Worm (Caenorhabditis elegans) whole organism, L1 larva: ENCODE measurements around the gene ttr-15.
A peak's percentile ranks its signal among the peaks of the same experiment; 100 is the strongest.

ENCODE experiments used
- C34B4.2 ChIP-seq: sonication (generic microtip); optimal IDR thresholded peaks from 2 replicates; lab custom pipeline; 2017; ENCODE audit warnings: mild to moderate bottlenecking, missing genetic modification characterization, missing compliant biosample characterization
- F16B12.6 ChIP-seq: fragments of 150-350 bp; optimal IDR thresholded peaks from 2 replicates; lab custom pipeline; 2014; ENCODE audit warnings: missing biosample characterization, missing genetic modification characterization
- aha-1 ChIP-seq: fragments of 150-350 bp; optimal IDR thresholded peaks from 2 replicates; lab custom pipeline; 2014; ENCODE audit warnings: missing biosample characterization, missing genetic modification characterization
- alr-1 ChIP-seq: fragments of 200-800 bp; sonication (Bioruptor generic); optimal IDR thresholded peaks from 2 replicates; lab custom pipeline; 2018; ENCODE audit warnings: borderline replicate concordance, mild to moderate bottlenecking, missing genetic modification characterization, missing compliant biosample characterization
- ama-1 ChIP-seq: fragments of 150-350 bp; optimal IDR thresholded peaks from 2 replicates; lab custom pipeline; 2014
- blmp-1 ChIP-seq: fragments of 150-350 bp; optimal IDR thresholded peaks from 2 replicates; lab custom pipeline; 2014; ENCODE audit warnings: missing biosample characterization, missing genetic modification characterization
- ceh-63 ChIP-seq: fragments of 200-800 bp; sonication (Bioruptor generic); optimal IDR thresholded peaks from 2 replicates; lab custom pipeline; 2018; ENCODE audit warnings: mild to moderate bottlenecking, missing genetic modification characterization, missing compliant biosample characterization
- ceh-8 ChIP-seq: fragments of 200-800 bp; sonication (Bioruptor generic); optimal IDR thresholded peaks from 2 replicates; lab custom pipeline; 2018; ENCODE audit warnings: mild to moderate bottlenecking, missing genetic modification characterization, moderate library complexity, missing compliant biosample characterization
- ceh-90 ChIP-seq: sonication (generic microtip); optimal IDR thresholded peaks from 2 replicates; lab custom pipeline; 2016; ENCODE audit warnings: missing genetic modification characterization, missing compliant biosample characterization
- dpl-1 ChIP-seq, 3 experiments: fragments of 150-350 bp in 2 of 3; sonication (generic microtip) in 1 of 3; optimal IDR thresholded peaks; 2 replicates each; lab custom pipeline; 2014 to 2017; ENCODE audit warnings: missing biosample characterization in 3 of 3, missing genetic modification characterization in 3 of 3, missing genetic modification reagents in 3 of 3
- dsc-1 ChIP-seq: sonication (generic microtip); optimal IDR thresholded peaks from 2 replicates; lab custom pipeline; 2016; ENCODE audit warnings: mild to moderate bottlenecking, missing genetic modification characterization, missing compliant biosample characterization
- efl-1 ChIP-seq, 4 experiments: fragments of 150-350 bp; optimal IDR thresholded peaks in 3 of 4; peaks in 1 of 4; 1 replicate in 1 of 4; 2 replicates in 3 of 4; lab custom pipeline; 2014; ENCODE audit warnings: missing biosample characterization in 2 of 4, missing genetic modification characterization in 2 of 4, missing genetic modification reagents in 2 of 4
- egl-13 ChIP-seq: sonication (generic microtip); optimal IDR thresholded peaks from 2 replicates; lab custom pipeline; 2016; ENCODE audit warnings: missing genotype, missing genetic modification reagents, missing genetic modification characterization, missing compliant biosample characterization
- egl-27 ChIP-seq, 2 experiments: fragments of 150-350 bp in 1 of 2; sonication (generic microtip); optimal IDR thresholded peaks; 3 replicates each; lab custom pipeline; 2017 to 2018; ENCODE audit warnings: missing biosample characterization in 2 of 2, missing genetic modification characterization in 2 of 2, missing genetic modification reagents in 2 of 2
- elt-2 ChIP-seq: sonication (generic microtip); optimal IDR thresholded peaks from 2 replicates; lab custom pipeline; 2016; ENCODE audit warnings: missing genetic modification characterization, mild to moderate bottlenecking, inconsistent platforms, missing compliant biosample characterization, missing genetic modification reagents
- elt-3 ChIP-seq, 6 experiments: fragments of 150-350 bp in 1 of 6; sonication (generic microtip); optimal IDR thresholded peaks; 2 replicates each; lab custom pipeline; 2017 to 2018; ENCODE audit warnings: missing biosample characterization in 6 of 6, missing genetic modification characterization in 6 of 6, inconsistent platforms in 1 of 6
- fkh-10 ChIP-seq: sonication (generic microtip); optimal IDR thresholded peaks from 2 replicates; lab custom pipeline; 2017; ENCODE audit warnings: missing biosample characterization, missing genetic modification reagents, missing genetic modification characterization
- fkh-8 ChIP-seq: sonication (generic microtip); optimal IDR thresholded peaks from 2 replicates; lab custom pipeline; 2016; ENCODE audit warnings: mild to moderate bottlenecking, missing genetic modification characterization, missing compliant biosample characterization
- fos-1 ChIP-seq: fragments of 150-350 bp; optimal IDR thresholded peaks from 2 replicates; lab custom pipeline; 2014; ENCODE audit warnings: missing biosample characterization, missing genetic modification characterization
- hlh-4 ChIP-seq: sonication (generic microtip); optimal IDR thresholded peaks from 2 replicates; lab custom pipeline; 2016; ENCODE audit warnings: mild to moderate bottlenecking, missing genetic modification characterization, missing compliant biosample characterization
- hpl-2 ChIP-seq: fragments of 150-350 bp; optimal IDR thresholded peaks from 2 replicates; lab custom pipeline; 2014; ENCODE audit warnings: missing biosample characterization, missing genetic modification reagents, missing genetic modification characterization
- irx-1 ChIP-seq: sonication (generic microtip); optimal IDR thresholded peaks from 2 replicates; lab custom pipeline; 2016; ENCODE audit warnings: missing genetic modification characterization, missing compliant biosample characterization
- isw-1 ChIP-seq: fragments of 200-800 bp; sonication (Bioruptor generic); IDR thresholded peaks from 2 replicates; pipeline ENCODE4 v1.3.6; 2022; ENCODE audit warnings: missing genetic modification characterization, missing compliant biosample characterization
- jun-1 ChIP-seq: fragments of 150-350 bp; optimal IDR thresholded peaks from 2 replicates; lab custom pipeline; 2014; ENCODE audit warnings: missing biosample characterization, missing genetic modification reagents, missing genetic modification characterization
- lin-13 ChIP-seq: fragments of 150-350 bp; optimal IDR thresholded peaks from 2 replicates; lab custom pipeline; 2014; ENCODE audit warnings: missing biosample characterization, missing genetic modification reagents, missing genetic modification characterization
- lin-14 ChIP-seq: fragments of 200-800 bp; sonication (Bioruptor generic); optimal IDR thresholded peaks from 2 replicates; lab custom pipeline; 2018; ENCODE audit warnings: mild to moderate bottlenecking, missing genetic modification characterization, moderate library complexity, missing compliant biosample characterization
- lin-35 ChIP-seq, 2 experiments: fragments of 150-350 bp; optimal IDR thresholded peaks; 2 replicates each; lab custom pipeline; 2014; ENCODE audit warnings: missing biosample characterization in 2 of 2, missing genetic modification characterization in 2 of 2, missing genetic modification reagents in 2 of 2
- lin-39 ChIP-seq: fragments of 150-350 bp; optimal IDR thresholded peaks from 2 replicates; lab custom pipeline; 2014; ENCODE audit warnings: missing biosample characterization, missing genetic modification reagents, missing genetic modification characterization
- lir-3 ChIP-seq: sonication (generic microtip); optimal IDR thresholded peaks from 2 replicates; lab custom pipeline; 2016; ENCODE audit warnings: mild to moderate bottlenecking, missing genetic modification characterization, moderate library complexity, missing compliant biosample characterization; ENCODE audit not compliant: poor library complexity
- mab-9 ChIP-seq: fragments of 200-800 bp; sonication (Bioruptor generic); IDR thresholded peaks from 2 replicates; pipeline ENCODE4 v1.3.6; 2022; ENCODE audit warnings: missing genetic modification reagents, missing genetic modification characterization, missing compliant biosample characterization
- nhr-12 ChIP-seq: sonication (generic microtip); optimal IDR thresholded peaks from 2 replicates; lab custom pipeline; 2017; ENCODE audit warnings: missing biosample characterization, missing genetic modification characterization
- nhr-19 ChIP-seq: fragments of 200-800 bp; sonication (Bioruptor generic); conservative IDR thresholded peaks from 2 replicates; pipeline ENCODE4 v1.3.6; 2022; ENCODE audit warnings: missing genetic modification characterization, missing compliant biosample characterization
- nhr-28 ChIP-seq: fragments of 150-350 bp; optimal IDR thresholded peaks from 2 replicates; lab custom pipeline; 2014; ENCODE audit warnings: missing biosample characterization, missing genetic modification characterization
- nhr-47 ChIP-seq: sonication (generic microtip); optimal IDR thresholded peaks from 2 replicates; lab custom pipeline; 2016; ENCODE audit warnings: mild to moderate bottlenecking, missing genetic modification characterization, moderate library complexity, missing compliant biosample characterization
- nhr-71 ChIP-seq: sonication (generic microtip); optimal IDR thresholded peaks from 2 replicates; lab custom pipeline; 2016; ENCODE audit warnings: mild to moderate bottlenecking, missing genetic modification characterization, moderate library complexity, missing compliant biosample characterization
- nhr-76 ChIP-seq: sonication (generic microtip); optimal IDR thresholded peaks from 2 replicates; lab custom pipeline; 2017; ENCODE audit warnings: missing biosample characterization, missing genetic modification characterization
- nhr-77 ChIP-seq: fragments of 150-350 bp; optimal IDR thresholded peaks from 2 replicates; lab custom pipeline; 2014; ENCODE audit warnings: missing biosample characterization, missing genetic modification characterization
- nhr-85 ChIP-seq: sonication (generic microtip); peaks from one replicate; lab custom pipeline; 2016; ENCODE audit warnings: missing genetic modification characterization, inconsistent platforms, missing compliant biosample characterization
- nhr-90 ChIP-seq: sonication (generic microtip); optimal IDR thresholded peaks from 2 replicates; lab custom pipeline; 2016; ENCODE audit warnings: mild to moderate bottlenecking, missing genetic modification characterization, missing compliant biosample characterization; ENCODE audit not compliant: poor library complexity
- pqm-1 ChIP-seq: sonication (generic microtip); optimal IDR thresholded peaks from 3 replicates; lab custom pipeline; 2017; ENCODE audit warnings: missing biosample characterization, missing genetic modification characterization
- rnt-1 ChIP-seq: sonication (generic microtip); optimal IDR thresholded peaks from 2 replicates; lab custom pipeline; 2016; ENCODE audit warnings: mild to moderate bottlenecking, missing genetic modification characterization, moderate library complexity, missing compliant biosample characterization
- skn-1 ChIP-seq: fragments of 150-350 bp; optimal IDR thresholded peaks from 2 replicates; lab custom pipeline; 2014; ENCODE audit warnings: missing biosample characterization, missing genetic modification characterization
- sox-4 ChIP-seq: sonication (generic microtip); optimal IDR thresholded peaks from 2 replicates; lab custom pipeline; 2016; ENCODE audit warnings: missing genetic modification characterization, missing compliant biosample characterization
- sptf-1 ChIP-seq: fragments of 150-350 bp; optimal IDR thresholded peaks from 2 replicates; lab custom pipeline; 2014; ENCODE audit warnings: missing biosample characterization, missing genetic modification characterization
- sup-37 ChIP-seq: fragments of 200-800 bp; sonication (Bioruptor generic); optimal IDR thresholded peaks from 2 replicates; lab custom pipeline; 2018; ENCODE audit warnings: mild to moderate bottlenecking, missing genetic modification characterization, missing compliant biosample characterization
- tbx-2 ChIP-seq: sonication (generic microtip); optimal IDR thresholded peaks from 2 replicates; lab custom pipeline; 2016; ENCODE audit warnings: missing genetic modification characterization, missing compliant biosample characterization
- tlp-1 ChIP-seq: fragments of 150-350 bp; optimal IDR thresholded peaks from 2 replicates; lab custom pipeline; 2014; ENCODE audit warnings: missing biosample characterization, missing genetic modification characterization
- unc-30 ChIP-seq: sonication (generic microtip); optimal IDR thresholded peaks from 2 replicates; lab custom pipeline; 2017; ENCODE audit warnings: missing biosample characterization, missing genetic modification characterization
- unc-62 ChIP-seq: fragments of 150-350 bp; optimal IDR thresholded peaks from 2 replicates; lab custom pipeline; 2014; ENCODE audit warnings: missing biosample characterization, missing genetic modification reagents, missing genetic modification characterization
- zag-1 ChIP-seq: fragments of 150-350 bp; optimal IDR thresholded peaks from 2 replicates; lab custom pipeline; 2014; ENCODE audit warnings: missing biosample characterization, missing genetic modification characterization
- zip-4 ChIP-seq: fragments of 200-800 bp; sonication (Bioruptor generic); optimal IDR thresholded peaks from 2 replicates; lab custom pipeline; 2018; ENCODE audit warnings: mild to moderate bottlenecking, missing genetic modification characterization, moderate library complexity, missing compliant biosample characterization
- ztf-11 ChIP-seq, 2 experiments: sonication (generic microtip); optimal IDR thresholded peaks; 2 replicates each; lab custom pipeline; 2016 to 2017; ENCODE audit warnings: missing genetic modification characterization in 2 of 2, missing biosample characterization in 1 of 2, missing compliant biosample characterization in 1 of 2
- ztf-4 ChIP-seq: fragments of 150-350 bp; optimal IDR thresholded peaks from 2 replicates; lab custom pipeline; 2014; ENCODE audit warnings: missing biosample characterization, missing genetic modification characterization

The ttr-15 gene

ce11 chrIII:10380640-10381039 lies 43.0 kb downstream of the ttr-15 start (continued):
- TF ChIP-seq dpl-1 (GFP tag; optimal IDR thresholded peaks at IDR 0.05; lab: Kevin White, UChicago) (peak in 1 of 3 experiments; percentile 9), egl-13 (tag; lab: Kevin White, UChicago) (no peak), hpl-2 (no peak), tlp-1 (no peak), tbx-2 (no peak), irx-1 (tag; lab: Kevin White, UChicago) (no peak), lin-14 (peak; percentile 62), nhr-85 (peak; percentile 43), egl-27 (tag; optimal IDR thresholded peaks at IDR 0.05; lab: Kevin White, UChicago) (no peak), ztf-11 (tag; optimal IDR thresholded peaks at IDR 0.05; lab: Kevin White, UChicago) (no peak), mab-9 (no peak), lin-13 (no peak), nhr-90 (tag; lab: Kevin White, UChicago) (no peak), nhr-76 (tag; lab: Kevin White, UChicago) (no peak), sup-37 (GFP tag; lab: Kevin White, UChicago) (no peak), hlh-4 (tag; lab: Kevin White, UChicago) (no peak), nhr-47 (tag; lab: Kevin White, UChicago) (no peak), elt-3 (tag; optimal IDR thresholded peaks at IDR 0.05; lab: Kevin White, UChicago) (no peak), zip-4 (GFP tag; lab: Kevin White, UChicago) (no peak), elt-2 (no peak), skn-1 (no peak), isw-1 (no peak), pqm-1 (no peak), nhr-71 (tag; lab: Kevin White, UChicago) (no peak), nhr-19 (GFP tag; lab: Robert Waterston, UW) (no peak), fos-1 (tag; lab: Kevin White, UChicago) (no peak), lin-39 (tag; lab: Kevin White, UChicago) (no peak), lir-3 (tag; lab: Kevin White, UChicago) (no peak), nhr-28 (tag; lab: Kevin White, UChicago) (no peak), lin-35 (GFP tag; optimal IDR thresholded peaks at IDR 0.05; lab: Kevin White, UChicago) (peak in 1 of 2 experiments; percentile 11), aha-1 (tag; lab: Kevin White, UChicago) (no peak), unc-62 (GFP tag; lab: Kevin White, UChicago) (no peak), rnt-1 (no peak), fkh-8 (tag; lab: Kevin White, UChicago) (no peak), unc-30 (tag; lab: Kevin White, UChicago) (no peak), efl-1 (optimal IDR thresholded peaks at IDR 0.05; lab: Kevin White, UChicago) (peak; percentile 30 to 38), efl-1 (GFP tag; optimal IDR thresholded peaks at IDR 0.05 in 1 of 2; lab: Kevin White, UChicago) (peak; percentile 17 to 85), zag-1 (tag; lab: Kevin White, UChicago) (no peak), ceh-63 (GFP tag; lab: Kevin White, UChicago) (no peak), jun-1 (tag; lab: Kevin White, UChicago) (no peak), C34B4.2 (tag; lab: Kevin White, UChicago) (no peak), nhr-12 (tag; lab: Kevin White, UChicago) (no peak), sox-4 (no peak), fkh-10 (GFP tag; lab: Kevin White, UChicago) (no peak), F16B12.6 (tag; lab: Kevin White, UChicago) (no peak), dsc-1 (tag; lab: Kevin White, UChicago) (no peak), sptf-1 (tag; lab: Kevin White, UChicago) (no peak), alr-1 (no peak), ceh-8 (GFP tag; lab: Kevin White, UChicago) (no peak), ama-1 (no peak), blmp-1 (peak; percentile 84), nhr-77 (tag; lab: Kevin White, UChicago) (no peak), ceh-90 (tag; lab: Kevin White, UChicago) (no peak), ztf-4 (tag; lab: Kevin White, UChicago) (no peak)
